Worm (Caenorhabditis elegans) whole organism, L2 larva: Measurements from ENCODE around the gene pycr-4.

Experiments
- C34F6.9 ChIP-seq: fragments of 150-350 bp; optimal IDR thresholded peaks from 2 replicates; lab custom pipeline; 2014; ENCODE audit warnings: missing biosample characterization, missing genetic modification characterization
- F13H6.1 ChIP-seq: sonication (generic microtip); optimal IDR thresholded peaks from 2 replicates; lab custom pipeline; 2016; ENCODE audit warnings: missing genetic modification characterization, missing compliant biosample characterization
- R02D3.7 ChIP-seq: fragments of 150-350 bp; optimal IDR thresholded peaks from 2 replicates; lab custom pipeline; 2014; ENCODE audit warnings: missing biosample characterization, missing genetic modification characterization
- Y55F3AM.14 ChIP-seq: fragments of 200-800 bp; sonication (Bioruptor generic); optimal IDR thresholded peaks from 2 replicates; lab custom pipeline; 2018; ENCODE audit warnings: mild to moderate bottlenecking, missing genetic modification characterization, missing compliant biosample characterization
- ZK546.5 ChIP-seq: sonication (generic microtip); optimal IDR thresholded peaks from 2 replicates; lab custom pipeline; 2017; ENCODE audit warnings: missing biosample characterization, missing genetic modification characterization
- alr-1 ChIP-seq: fragments of 150-350 bp; optimal IDR thresholded peaks from 2 replicates; lab custom pipeline; 2014; ENCODE audit warnings: missing biosample characterization, missing genetic modification characterization
- aly-2 ChIP-seq: fragments of 150-350 bp; optimal IDR thresholded peaks from 2 replicates; lab custom pipeline; 2014; ENCODE audit warnings: missing biosample characterization, missing genetic modification characterization
- ama-1 ChIP-seq: fragments of 150-350 bp; optimal IDR thresholded peaks from 2 replicates; lab custom pipeline; 2018; ENCODE audit warnings: inconsistent platforms
- blmp-1 ChIP-seq: sonication (generic microtip); optimal IDR thresholded peaks from 2 replicates; lab custom pipeline; 2017; ENCODE audit warnings: missing genetic modification characterization, mild to moderate bottlenecking, missing compliant biosample characterization, antibody characterized with exemption, moderate library complexity; ENCODE audit not compliant: insufficient read depth
- ceh-16 ChIP-seq: fragments of 150-350 bp; optimal IDR thresholded peaks from 2 replicates; lab custom pipeline; 2014; ENCODE audit warnings: missing biosample characterization, missing genetic modification characterization
- ceh-82 ChIP-seq: fragments of 150-350 bp; optimal IDR thresholded peaks from 2 replicates; lab custom pipeline; 2014; ENCODE audit warnings: missing biosample characterization, missing genetic modification characterization
- crh-2 ChIP-seq: sonication (generic microtip); optimal IDR thresholded peaks from 2 replicates; lab custom pipeline; 2017; ENCODE audit warnings: missing biosample characterization, missing genetic modification characterization
- dmd-4 ChIP-seq: sonication (generic microtip); optimal IDR thresholded peaks from 2 replicates; lab custom pipeline; 2017; ENCODE audit warnings: missing biosample characterization, missing genetic modification characterization
- egl-27 ChIP-seq: sonication (generic microtip); optimal IDR thresholded peaks from 3 replicates; lab custom pipeline; 2017; ENCODE audit warnings: missing biosample characterization, missing genetic modification reagents, missing genetic modification characterization
- elt-1 ChIP-seq: fragments of 150-350 bp; optimal IDR thresholded peaks from 2 replicates; lab custom pipeline; 2014; ENCODE audit warnings: missing biosample characterization, missing genetic modification characterization
- elt-3 ChIP-seq: sonication (generic microtip); optimal IDR thresholded peaks from 2 replicates; lab custom pipeline; 2017; ENCODE audit warnings: missing biosample characterization, missing genetic modification characterization
- fos-1 ChIP-seq: fragments of 150-350 bp; optimal IDR thresholded peaks from 2 replicates; lab custom pipeline; 2014; ENCODE audit warnings: missing biosample characterization, missing genetic modification characterization
- gmeb-1 ChIP-seq: fragments of 150-350 bp; optimal IDR thresholded peaks from 2 replicates; lab custom pipeline; 2014; ENCODE audit warnings: missing biosample characterization, missing genetic modification characterization
- lin-11 ChIP-seq: fragments of 150-350 bp; sonication (generic microtip); optimal IDR thresholded peaks from 2 replicates; lab custom pipeline; 2014; ENCODE audit warnings: missing biosample characterization, missing genetic modification characterization, inconsistent platforms, mixed read lengths
- lin-13 ChIP-seq: fragments of 150-350 bp; optimal IDR thresholded peaks from 2 replicates; lab custom pipeline; 2014; ENCODE audit warnings: missing biosample characterization, missing genetic modification reagents, missing genetic modification characterization
- lin-39 ChIP-seq: fragments of 150-350 bp; optimal IDR thresholded peaks from 2 replicates; lab custom pipeline; 2014; ENCODE audit warnings: missing biosample characterization, missing genetic modification reagents, missing genetic modification characterization
- lsy-2 ChIP-seq, 2 experiments: fragments of 150-350 bp in 1 of 2; sonication (generic microtip) in 1 of 2; optimal IDR thresholded peaks; 2 replicates each; lab custom pipeline; 2014 to 2017; ENCODE audit warnings: missing biosample characterization in 2 of 2, missing genetic modification characterization in 2 of 2
- mab-5 ChIP-seq: fragments of 150-350 bp; optimal IDR thresholded peaks from 2 replicates; lab custom pipeline; 2014; ENCODE audit warnings: missing biosample characterization, missing genetic modification characterization
- mbf-1 ChIP-seq: sonication (generic microtip); optimal IDR thresholded peaks from 2 replicates; lab custom pipeline; 2017; ENCODE audit warnings: missing biosample characterization, missing genetic modification characterization
- mdl-1 ChIP-seq, 2 experiments: fragments of 150-350 bp in 1 of 2; sonication (generic microtip) in 1 of 2; optimal IDR thresholded peaks; 2 replicates each; lab custom pipeline; 2017; ENCODE audit warnings: missing biosample characterization in 2 of 2, missing genetic modification characterization in 2 of 2
- nhr-10 ChIP-seq: sonication (generic microtip); optimal IDR thresholded peaks from 2 replicates; lab custom pipeline; 2017; ENCODE audit warnings: missing biosample characterization, missing genetic modification characterization
- nhr-11 ChIP-seq: fragments of 150-350 bp; optimal IDR thresholded peaks from 2 replicates; lab custom pipeline; 2014; ENCODE audit warnings: missing biosample characterization, missing genetic modification characterization
- nhr-12 ChIP-seq: fragments of 150-350 bp; optimal IDR thresholded peaks from 2 replicates; lab custom pipeline; 2014; ENCODE audit warnings: missing biosample characterization, missing genetic modification characterization
- nhr-129 ChIP-seq: fragments of 150-350 bp; optimal IDR thresholded peaks from 2 replicates; lab custom pipeline; 2014; ENCODE audit warnings: missing biosample characterization, missing genetic modification characterization
- nhr-21 ChIP-seq: fragments of 150-350 bp; optimal IDR thresholded peaks from 2 replicates; lab custom pipeline; 2014; ENCODE audit warnings: missing biosample characterization, missing genetic modification characterization
- nhr-23 ChIP-seq: fragments of 150-350 bp; optimal IDR thresholded peaks from 2 replicates; lab custom pipeline; 2014; ENCODE audit warnings: missing biosample characterization, missing genetic modification reagents, missing genetic modification characterization
- nhr-237 ChIP-seq: fragments of 150-350 bp; optimal IDR thresholded peaks from 2 replicates; lab custom pipeline; 2014; ENCODE audit warnings: missing biosample characterization, missing genetic modification characterization
- nhr-25 ChIP-seq: fragments of 150-350 bp; sonication (generic microtip); optimal IDR thresholded peaks from 3 replicates; lab custom pipeline; 2014; ENCODE audit warnings: missing biosample characterization, missing genetic modification characterization
- nhr-6 ChIP-seq: fragments of 150-350 bp; optimal IDR thresholded peaks from 2 replicates; lab custom pipeline; 2014; ENCODE audit warnings: missing biosample characterization, missing genetic modification characterization
- nhr-77 ChIP-seq: fragments of 150-350 bp; optimal IDR thresholded peaks from 2 replicates; lab custom pipeline; 2014; ENCODE audit warnings: missing biosample characterization, missing genetic modification characterization
- peb-1 ChIP-seq: fragments of 150-350 bp; optimal IDR thresholded peaks from 2 replicates; lab custom pipeline; 2014; ENCODE audit warnings: missing biosample characterization, missing genetic modification characterization
- sem-4 ChIP-seq: fragments of 150-350 bp; optimal IDR thresholded peaks from 2 replicates; lab custom pipeline; 2014; ENCODE audit warnings: missing biosample characterization, missing genetic modification reagents, missing genetic modification characterization
- skn-1 ChIP-seq: sonication (generic microtip); optimal IDR thresholded peaks from 2 replicates; lab custom pipeline; 2017; ENCODE audit warnings: missing biosample characterization, missing genetic modification characterization
- sma-3 ChIP-seq: sonication (generic microtip); optimal IDR thresholded peaks from 2 replicates; lab custom pipeline; 2016; ENCODE audit warnings: missing genetic modification reagents, missing genetic modification characterization, missing compliant biosample characterization
- sma-9 ChIP-seq, 2 experiments: fragments of 150-350 bp in 1 of 2; sonication (generic microtip) in 1 of 2; optimal IDR thresholded peaks; 2 replicates each; lab custom pipeline; 2014 to 2016; ENCODE audit warnings: missing genetic modification characterization in 2 of 2, mild to moderate bottlenecking in 1 of 2, missing biosample characterization in 1 of 2, missing compliant biosample characterization in 1 of 2, missing genetic modification reagents in 1 of 2, moderate library complexity in 1 of 2
- snpc-4 ChIP-seq: fragments of 150-350 bp; optimal IDR thresholded peaks from 2 replicates; lab custom pipeline; 2014; ENCODE audit warnings: missing biosample characterization, missing genetic modification characterization
- unc-39 ChIP-seq: fragments of 150-350 bp; optimal IDR thresholded peaks from 2 replicates; lab custom pipeline; 2014; ENCODE audit warnings: missing biosample characterization, missing genetic modification characterization
- unc-55 ChIP-seq: fragments of 150-350 bp; sonication (generic microtip); optimal IDR thresholded peaks from 3 replicates; lab custom pipeline; 2014; ENCODE audit warnings: missing biosample characterization, missing genetic modification reagents, missing genetic modification characterization
- unc-62 ChIP-seq: fragments of 150-350 bp; optimal IDR thresholded peaks from 2 replicates; lab custom pipeline; 2014; ENCODE audit warnings: missing biosample characterization, missing genetic modification reagents, missing genetic modification characterization
- zag-1 ChIP-seq: fragments of 150-350 bp; optimal IDR thresholded peaks from 2 replicates; lab custom pipeline; 2014; ENCODE audit warnings: missing biosample characterization, missing genetic modification characterization
- ztf-1 ChIP-seq: fragments of 200-800 bp; sonication (Bioruptor generic); conservative IDR thresholded peaks from 2 replicates; pipeline ENCODE4 v1.3.6; 2022; ENCODE audit warnings: missing genetic modification characterization, missing compliant biosample characterization
- ztf-11 ChIP-seq: sonication (generic microtip); optimal IDR thresholded peaks from 2 replicates; lab custom pipeline; 2017; ENCODE audit warnings: missing biosample characterization, missing genetic modification characterization
- ztf-4 ChIP-seq: fragments of 150-350 bp; optimal IDR thresholded peaks from 2 replicates; lab custom pipeline; 2014; ENCODE audit warnings: missing biosample characterization, missing genetic modification characterization

pycr-4 gene

DNA sequence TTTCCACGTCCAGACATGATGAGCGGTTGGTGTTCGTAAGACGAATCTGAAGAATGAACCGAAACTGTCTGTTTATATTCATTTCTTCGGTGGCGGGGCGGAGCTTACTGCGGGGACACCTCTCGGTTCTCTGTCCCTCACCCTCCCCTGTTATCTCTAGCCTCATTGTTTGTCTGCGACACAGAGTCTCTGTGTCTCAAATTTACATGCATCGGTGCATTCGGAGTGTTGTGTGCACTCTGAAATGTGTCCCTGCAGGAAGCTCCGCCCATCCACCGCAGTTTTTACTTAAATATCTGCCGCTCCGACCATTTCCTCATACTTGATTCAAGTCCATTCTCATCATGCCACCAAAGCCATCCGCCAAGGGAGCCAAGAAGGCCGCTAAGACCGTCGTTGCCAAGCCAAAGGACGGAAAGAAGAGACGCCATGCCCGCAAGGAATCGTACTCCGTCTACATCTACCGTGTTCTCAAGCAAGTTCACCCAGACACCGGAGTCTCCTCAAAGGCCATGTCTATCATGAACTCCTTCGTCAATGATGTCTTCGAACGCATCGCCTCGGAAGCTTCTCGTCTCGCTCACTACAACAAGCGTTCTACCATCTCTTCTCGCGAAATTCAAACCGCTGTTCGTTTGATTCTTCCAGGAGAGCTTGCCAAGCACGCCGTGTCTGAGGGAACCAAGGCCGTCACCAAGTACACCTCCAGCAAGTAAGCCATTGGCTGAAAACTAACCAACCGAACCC is 9.3 kb upstream of the pycr-4 start, which contains the start of the genes his-61 and his-62:
his-61 (minus strand) TSS at position 17 of the 747 bp plus-strand sequence.
his-62 (plus strand) TSS at position 345 of the 747 bp plus-strand sequence.
- TF ChIP-seq nhr-237 (tag; lab: Kevin White, UChicago), result no peak
- TF ChIP-seq elt-1, result no peak
- TF ChIP-seq skn-1 (tag; lab: Kevin White, UChicago), result no peak
- no peak for TF ChIP-seq nhr-21 (tag; lab: Kevin White, UChicago)
- no peak for TF ChIP-seq unc-62 (GFP tag; lab: Kevin White, UChicago)
- peak; percentile 80 for TF ChIP-seq nhr-25 (tag; lab: Kevin White, UChicago)
- TF ChIP-seq snpc-4 (tag; lab: Kevin White, UChicago), result no peak
- no peak for TF ChIP-seq mdl-1 (tag; optimal IDR thresholded peaks at IDR 0.05; lab: Kevin White, UChicago)
- no peak for TF ChIP-seq dmd-4 (tag; lab: Kevin White, UChicago)
- peak; percentile 52 for TF ChIP-seq sma-3 (GFP tag; lab: Kevin White, UChicago)
- no peak for TF ChIP-seq sem-4 (tag; lab: Kevin White, UChicago)
- TF ChIP-seq nhr-12 (tag; lab: Kevin White, UChicago), result no peak
- peak; percentile 51 for TF ChIP-seq ceh-16 (tag; lab: Kevin White, UChicago)
- no peak for TF ChIP-seq mbf-1 (tag; lab: Kevin White, UChicago)
- TF ChIP-seq aly-2, result no peak
- peak; percentile 81 for TF ChIP-seq crh-2 (tag; lab: Kevin White, UChicago)
- no peak for TF ChIP-seq nhr-10
- TF ChIP-seq mab-5 (tag; lab: Kevin White, UChicago), result peak; percentile 71
- TF ChIP-seq gmeb-1 (tag; lab: Kevin White, UChicago), result no peak
- no peak for TF ChIP-seq egl-27 (tag; lab: Kevin White, UChicago)
- TF ChIP-seq ceh-82 (tag; lab: Kevin White, UChicago), result no peak
- TF ChIP-seq lin-11 (tag; lab: Kevin White, UChicago), result no peak
- no peak for TF ChIP-seq unc-39
- peak; percentile 74 for TF ChIP-seq lin-13 (GFP tag; lab: Kevin White, UChicago)
- peak; percentile 24 for TF ChIP-seq nhr-129 (tag; lab: Kevin White, UChicago)
- peak; percentile 56 for TF ChIP-seq C34F6.9 (tag; lab: Kevin White, UChicago)
- no peak for TF ChIP-seq ztf-4
- TF ChIP-seq elt-3, result no peak
- no peak for TF ChIP-seq ZK546.5 (tag; lab: Kevin White, UChicago)
- TF ChIP-seq fos-1 (tag; lab: Kevin White, UChicago), result peak; percentile 52
- no peak for TF ChIP-seq ama-1 (lab: Kevin White, UChicago)
- no peak for TF ChIP-seq ztf-11 (tag; lab: Kevin White, UChicago)
- no peak for TF ChIP-seq nhr-6 (tag; lab: Kevin White, UChicago)
- no peak for TF ChIP-seq nhr-11 (tag; lab: Kevin White, UChicago)
- peak; percentile 2 to 65 for TF ChIP-seq lsy-2 (tag; optimal IDR thresholded peaks at IDR 0.05; lab: Kevin White, UChicago)
- TF ChIP-seq peb-1 (tag; lab: Kevin White, UChicago), result no peak
- TF ChIP-seq nhr-77 (tag; lab: Kevin White, UChicago), result no peak
- no peak for TF ChIP-seq lin-39 (tag; lab: Kevin White, UChicago)
- peak; percentile 89 for TF ChIP-seq sma-9 (GFP tag; optimal IDR thresholded peaks at IDR 0.05; lab: Kevin White, UChicago)
- TF ChIP-seq sma-9 (tag; optimal IDR thresholded peaks at IDR 0.05; lab: Kevin White, UChicago), result no peak
- no peak for TF ChIP-seq nhr-23 (tag; lab: Kevin White, UChicago)
- TF ChIP-seq zag-1 (tag; lab: Kevin White, UChicago), result peak; percentile 61
- TF ChIP-seq blmp-1 (tag; lab: Kevin White, UChicago), result no peak
- no peak for TF ChIP-seq ztf-1 (GFP tag; lab: Robert Waterston, UW)
- no peak for TF ChIP-seq R02D3.7
- TF ChIP-seq alr-1 (tag; lab: Kevin White, UChicago), result no peak
- no peak for TF ChIP-seq Y55F3AM.14 (GFP tag; lab: Kevin White, UChicago)
- TF ChIP-seq F13H6.1 (tag; lab: Kevin White, UChicago), result peak; percentile 73
- peak; percentile 49 for TF ChIP-seq unc-55 (GFP tag; lab: Kevin White, UChicago)
